Fruit fly (Drosophila melanogaster): Measurements from ENCODE around the gene gnu.

gnu gene

DNA sequence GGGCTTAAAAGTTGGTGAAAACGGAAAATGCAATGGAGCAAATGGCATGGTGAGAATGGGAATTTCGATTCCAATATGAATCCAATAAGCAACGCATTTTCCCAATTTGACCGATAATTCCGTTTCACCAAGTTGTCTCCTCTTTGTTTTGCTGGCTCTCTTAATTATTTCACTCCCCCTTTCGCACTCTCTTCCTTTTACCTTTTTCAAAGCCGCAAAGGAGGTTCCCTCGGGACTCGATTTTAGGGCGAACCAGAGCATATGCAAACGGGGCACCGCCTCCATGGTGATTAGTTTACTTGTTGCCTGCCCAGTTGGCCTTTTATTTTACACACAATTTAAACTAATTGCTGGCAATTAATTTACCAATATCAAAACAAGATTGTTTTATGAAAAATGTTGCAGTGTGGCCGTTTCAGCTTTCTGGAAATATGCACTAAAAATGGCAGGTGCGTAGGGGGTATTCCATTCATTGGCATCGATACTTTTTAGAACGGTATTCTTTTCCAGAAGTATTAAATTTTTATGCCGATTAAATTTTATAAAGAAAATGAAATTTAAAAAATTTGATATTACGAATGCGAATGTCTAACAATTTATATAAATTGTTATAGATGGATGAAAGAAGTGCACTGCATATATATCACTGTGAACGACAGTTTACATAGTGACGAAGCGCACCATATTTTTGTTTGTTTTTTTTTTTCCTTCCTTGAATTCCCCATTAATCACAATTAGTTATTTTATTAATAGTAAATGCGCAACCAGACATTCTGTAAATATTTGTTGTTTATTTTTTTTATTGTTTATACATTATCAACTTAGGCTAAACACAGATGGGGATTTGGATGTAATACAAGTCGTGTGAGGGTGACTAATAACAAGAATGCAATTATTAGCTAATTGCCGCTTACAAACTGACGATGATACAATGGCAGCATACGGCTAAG lies 27.2 kb downstream of the gnu start, which contains the start of gene mop (continued):
- TF ChIP-seq CG4707 (GFP tag; optimal IDR thresholded peaks at IDR 0.05) (no peak), CG15269 (tag; optimal IDR thresholded peaks at IDR 0.05) (no peak), CG11504 (tag; optimal IDR thresholded peaks at IDR 0.05) (no peak), CTCF (GFP tag; optimal IDR thresholded peaks at IDR 0.05) (no peak), BtbVII (GFP tag; optimal IDR thresholded peaks at IDR 0.05) (no peak), Drgx (GFP tag; IDR thresholded peaks at IDR 0.05) (no peak), ab (GFP tag; optimal IDR thresholded peaks at IDR 0.05) (no peak), Mrtf (GFP tag; IDR thresholded peaks at IDR 0.05) (no peak), dan (GFP tag; IDR thresholded peaks at IDR 0.05) (no peak), CG9437 (GFP tag; optimal IDR thresholded peaks at IDR 0.05) (peak; percentile 6), chn (GFP tag; optimal IDR thresholded peaks at IDR 0.05) (no peak), CG17328 (GFP tag; IDR thresholded peaks at IDR 0.05) (peak; percentile 62), Deaf1 (tag; optimal IDR thresholded peaks at IDR 0.05) (no peak), fd3F (GFP tag; optimal IDR thresholded peaks at IDR 0.05) (peak; percentile 8), E2f2 (GFP tag; IDR thresholded peaks at IDR 0.05) (peak; percentile 20; the same call in 1 of the 2 replicates), CG15073 (GFP tag; optimal IDR thresholded peaks at IDR 0.05) (no peak), Hr51 (GFP tag; optimal IDR thresholded peaks at IDR 0.05) (no peak), CG16779 (GFP tag; IDR thresholded peaks at IDR 0.05) (no peak), BEAF-32 (GFP tag; optimal IDR thresholded peaks at IDR 0.05) (peak; percentile 62), CG11247 (GFP tag; IDR thresholded peaks at IDR 0.05) (0 out of 2 replicates have a peak, but pooled peaks have one; percentile 37), Oli (tag; optimal IDR thresholded peaks at IDR 0.05) (no peak), lilli (GFP tag; optimal IDR thresholded peaks at IDR 0.05) (peak; percentile 32), PHDP (tag; optimal IDR thresholded peaks at IDR 0.05) (no peak), CG16863 (GFP tag; optimal IDR thresholded peaks at IDR 0.05) (peak; percentile 97), HmgZ (tag; optimal IDR thresholded peaks at IDR 0.05) (peak; percentile 8), gro (GFP tag; optimal IDR thresholded peaks at IDR 0.05) (no peak), kah (GFP tag; optimal IDR thresholded peaks at IDR 0.05) (no peak), CG10565 (GFP tag; optimal IDR thresholded peaks at IDR 0.05) (no peak), peb (GFP tag; IDR thresholded peaks at IDR 0.05) (no peak), Xbp1 (GFP tag; optimal IDR thresholded peaks at IDR 0.05) (peak; percentile 28), Tbp (GFP tag; optimal IDR thresholded peaks at IDR 0.05) (no peak), CG31388 (GFP tag; optimal IDR thresholded peaks at IDR 0.05) (no peak), CG3995 (GFP tag; optimal IDR thresholded peaks at IDR 0.05) (peak; percentile 13), hbn (GFP tag; IDR thresholded peaks at IDR 0.05; ENCODE audit: partially characterized antibody) (no peak; the same call in none of the 2 replicates), Sry-β (GFP tag; optimal IDR thresholded peaks at IDR 0.05) (no peak), btn (GFP tag; optimal IDR thresholded peaks at IDR 0.05) (no peak), Hmr (GFP tag; optimal IDR thresholded peaks at IDR 0.05) (no peak), unc-4 (GFP tag; IDR thresholded peaks at IDR 0.05; ENCODE audit: partially characterized antibody) (peak; percentile 68), Bdp1 (GFP tag; optimal IDR thresholded peaks at IDR 0.05) (no peak), CG10543 (GFP tag; optimal IDR thresholded peaks at IDR 0.05) (no peak), CG15011 (GFP tag; optimal IDR thresholded peaks at IDR 0.05) (no peak), CG13424 (tag; optimal IDR thresholded peaks at IDR 0.05) (peak; percentile 53), CG7271 (tag; optimal IDR thresholded peaks at IDR 0.05) (no peak), Dp (GFP tag; optimal IDR thresholded peaks at IDR 0.05) (no peak), CG1603 (tag; optimal IDR thresholded peaks at IDR 0.05) (no peak), tll (GFP tag; optimal IDR thresholded peaks at IDR 0.05) (no peak), Rfx (GFP tag; IDR thresholded peaks at IDR 0.05) (peak; percentile 81), Nf-YB (GFP tag; optimal IDR thresholded peaks at IDR 0.05) (no peak), run (tag; optimal IDR thresholded peaks at IDR 0.05) (no peak)

Data from whole organism, embryonic.